Fruit fly (Drosophila melanogaster) whole organism: ENCODE results near the gene CG44325.

ENCODE experiments used
- Dll ChIP-seq: fragments of >200 bp; optimal IDR thresholded peaks from 2 replicates; lab custom pipeline; 2017
- pan ChIP-seq: fragments of >200 bp; optimal IDR thresholded peaks from 2 replicates; lab custom pipeline; 2017
- psq ChIP-seq: fragments of >200 bp; optimal IDR thresholded peaks from 2 replicates; lab custom pipeline; 2017
- usp ChIP-seq: fragments of >200 bp; optimal IDR thresholded peaks from 2 replicates; lab custom pipeline; 2017; ENCODE audit warnings: missing biosample characterization, missing genetic modification characterization, mixed read lengths

dm6 chrX:9075641-9076324, 2.5 kb downstream of the CG44325 start:
- no peak for TF ChIP-seq pan (lab: Kevin White, UChicago)
- TF ChIP-seq usp: no peak
- TF ChIP-seq psq (lab: Kevin White, UChicago): no peak
- no peak for TF ChIP-seq Dll
